Fruit fly (Drosophila melanogaster) whole organism, pupa: Measurements from ENCODE around the gene Hers.

Experiments used
- CG10348 ChIP-seq: fragments of 200-800 bp; sonication (Bioruptor generic); IDR thresholded peaks from 2 replicates; pipeline ENCODE4 v1.3.6; 2022; ENCODE audit warnings: missing biosample characterization, missing genetic modification characterization
- CG12605 ChIP-seq: fragments of 200-800 bp; sonication (Bioruptor generic); IDR thresholded peaks from 2 replicates; pipeline ENCODE4 v1.3.6; 2022; ENCODE audit warnings: missing biosample characterization, missing genetic modification characterization
- CG13204 ChIP-seq: fragments of 200-800 bp; sonication (Bioruptor generic); optimal IDR thresholded peaks from 2 replicates; lab custom pipeline; 2018; ENCODE audit warnings: missing biosample characterization, mild to moderate bottlenecking, missing genetic modification characterization, moderate library complexity
- CG14655 ChIP-seq: fragments of 200-800 bp; sonication (Bioruptor generic); optimal IDR thresholded peaks from 3 replicates; lab custom pipeline; 2017; ENCODE audit warnings: mild to moderate bottlenecking, missing biosample characterization, missing genetic modification reagents, missing genetic modification characterization
- CG15710 ChIP-seq: fragments of 200-800 bp; sonication (Bioruptor generic); optimal IDR thresholded peaks from 2 replicates; lab custom pipeline; 2018; ENCODE audit warnings: missing biosample characterization, mild to moderate bottlenecking, missing genetic modification characterization, moderate library complexity
- CG17806 ChIP-seq: fragments of 200-800 bp; sonication (Bioruptor generic); optimal IDR thresholded peaks from 2 replicates; lab custom pipeline; 2018; ENCODE audit warnings: missing biosample characterization, mild to moderate bottlenecking, missing genetic modification characterization, moderate library complexity
- CG32121 ChIP-seq: fragments of 200-800 bp; sonication (Bioruptor generic); IDR thresholded peaks from 2 replicates; pipeline ENCODE4 v1.3.6; 2022; ENCODE audit warnings: missing biosample characterization, missing genetic modification characterization
- CG34367 ChIP-seq: fragments of 200-800 bp; sonication (Bioruptor generic); optimal IDR thresholded peaks from 2 replicates; lab custom pipeline; 2018; ENCODE audit warnings: missing biosample characterization, mild to moderate bottlenecking, missing genetic modification characterization
- CG4496 ChIP-seq: fragments of 200-800 bp; sonication (Bioruptor generic); IDR thresholded peaks from 3 replicates; pipeline ENCODE4 v1.3.6; 2022; ENCODE audit warnings: missing biosample characterization, missing genetic modification characterization
- CG8159 ChIP-seq: fragments of 200-800 bp; sonication (Bioruptor generic); optimal IDR thresholded peaks from 3 replicates; lab custom pipeline; 2018; ENCODE audit warnings: missing biosample characterization, mild to moderate bottlenecking, missing genetic modification characterization, moderate library complexity
- CG8301 ChIP-seq: fragments of 200-800 bp; sonication (Bioruptor generic); optimal IDR thresholded peaks from 2 replicates; lab custom pipeline; 2018; ENCODE audit warnings: missing biosample characterization, mild to moderate bottlenecking, missing genetic modification characterization
- CG9948 ChIP-seq: fragments of 200-800 bp; sonication (Bioruptor generic); optimal IDR thresholded peaks from 2 replicates; lab custom pipeline; 2018; ENCODE audit warnings: missing biosample characterization, mild to moderate bottlenecking, missing genetic modification characterization, moderate library complexity
- D1 ChIP-seq: fragments of 200-800 bp; sonication (Bioruptor generic); optimal IDR thresholded peaks from 2 replicates; lab custom pipeline; 2018; ENCODE audit warnings: missing biosample characterization, mild to moderate bottlenecking, missing genetic modification characterization, moderate library complexity
- EcR ChIP-seq: fragments of 200-800 bp; sonication (Bioruptor generic); optimal IDR thresholded peaks from 3 replicates; lab custom pipeline; 2019; ENCODE audit warnings: missing biosample characterization, missing genetic modification characterization, mild to moderate bottlenecking, moderate library complexity, missing genetic modification reagents
- Ets98B ChIP-seq: fragments of 200-800 bp; sonication (Bioruptor generic); IDR thresholded peaks from 2 replicates; pipeline ENCODE4 v1.3.6; 2022; ENCODE audit warnings: missing biosample characterization, missing genetic modification characterization
- Pif1A ChIP-seq: fragments of 200-800 bp; sonication (Bioruptor generic); optimal IDR thresholded peaks from 3 replicates; lab custom pipeline; 2016; ENCODE audit warnings: missing biosample characterization, missing genetic modification characterization
- Pif1B ChIP-seq: fragments of 200-800 bp; sonication (Bioruptor generic); optimal IDR thresholded peaks from 3 replicates; lab custom pipeline; 2016; ENCODE audit warnings: missing biosample characterization, missing genetic modification characterization
- Snoo ChIP-seq: fragments of 200-800 bp; sonication (Bioruptor generic); optimal IDR thresholded peaks from 3 replicates; lab custom pipeline; 2017; ENCODE audit warnings: missing biosample characterization, mild to moderate bottlenecking, missing genetic modification characterization, inconsistent platforms
- fd96Ca ChIP-seq: fragments of 200-800 bp; sonication (Bioruptor generic); IDR thresholded peaks from 3 replicates; pipeline ENCODE4 v1.3.6; 2022; ENCODE audit warnings: missing biosample characterization, missing genetic modification characterization
- gl ChIP-seq: fragments of 200-800 bp; sonication (Bioruptor generic); optimal IDR thresholded peaks from 2 replicates; lab custom pipeline; 2018; ENCODE audit warnings: missing biosample characterization, mild to moderate bottlenecking, missing genetic modification characterization
- rn ChIP-seq: fragments of 200-800 bp; sonication (Bioruptor generic); IDR thresholded peaks from 2 replicates; pipeline ENCODE4 v1.3.6; 2022; ENCODE audit warnings: missing biosample characterization, missing genetic modification characterization

Gene Hers

dm6 chrX:19840341-19840740 is 25.6 kb upstream of the Hers start:
- TF ChIP-seq EcR (GFP tag; lab: Kevin White, UChicago) (peak; percentile 71), Pif1A (GFP tag; lab: Kevin White, UChicago) (no peak)

dm6 chrX:19842397-19843261 is 23.3 kb upstream of the Hers start:
- TF ChIP-seq Pif1B (GFP tag; lab: Kevin White, UChicago) (peak; percentile 20), D1 (no peak), CG17806 (peak; percentile 55), CG9948 (tag; lab: Kevin White, UChicago) (peak; percentile 53), EcR (GFP tag; lab: Kevin White, UChicago) (peak; percentile 46), gl (tag; lab: Kevin White, UChicago) (no peak), Ets98B (GFP tag; lab: Robert Waterston, UW) (no peak), CG12605 (no peak), rn (GFP tag; lab: Robert Waterston, UW) (no peak), CG13204 (GFP tag; lab: Kevin White, UChicago) (peak; percentile 22), CG8301 (tag; lab: Kevin White, UChicago) (no peak), CG15710 (peak; percentile 60), CG34367 (tag; lab: Kevin White, UChicago) (peak; percentile 28), CG14655 (GFP tag; lab: Kevin White, UChicago) (peak; percentile 26), CG8159 (tag; lab: Kevin White, UChicago) (peak; percentile 73), Pif1A (GFP tag; lab: Kevin White, UChicago) (peak; percentile 49), CG4496 (GFP tag; lab: Robert Waterston, UW) (no peak), fd96Ca (GFP tag; lab: Robert Waterston, UW) (no peak), CG10348 (no peak), CG32121 (no peak), Snoo (peak; percentile 11)

- no peak for TF ChIP-seq D1
- TF ChIP-seq Pif1A (GFP tag; lab: Kevin White, UChicago): no peak
- TF ChIP-seq EcR (GFP tag; lab: Kevin White, UChicago): no peak
- no peak for TF ChIP-seq CG15710
- TF ChIP-seq Snoo: no peak
- no peak for TF ChIP-seq Pif1B (GFP tag; lab: Kevin White, UChicago)
- no peak for TF ChIP-seq CG8159 (tag; lab: Kevin White, UChicago)
- TF ChIP-seq Ets98B (GFP tag; lab: Robert Waterston, UW): no peak
- no peak for TF ChIP-seq CG4496 (GFP tag; lab: Robert Waterston, UW)
- TF ChIP-seq CG13204 (GFP tag; lab: Kevin White, UChicago): no peak
- no peak for TF ChIP-seq fd96Ca (GFP tag; lab: Robert Waterston, UW)
- TF ChIP-seq gl (tag; lab: Kevin White, UChicago): no peak
- no peak for TF ChIP-seq CG10348
- TF ChIP-seq CG12605: no peak
- TF ChIP-seq, all 21 proteins: peak for 0
Measured at dm6 chrX:19844010-19844766, 21.8 kb upstream of the Hers start.

dm6 chrX:19845557-19846072 is 20.3 kb upstream of the Hers start:
- no peak for TF ChIP-seq CG14655 (GFP tag; lab: Kevin White, UChicago)
- no peak for TF ChIP-seq CG10348
- no peak for TF ChIP-seq rn (GFP tag; lab: Robert Waterston, UW)
- no peak for TF ChIP-seq CG15710
- no peak for TF ChIP-seq CG8301 (tag; lab: Kevin White, UChicago)
- TF ChIP-seq fd96Ca (GFP tag; lab: Robert Waterston, UW): no peak
- TF ChIP-seq Pif1B (GFP tag; lab: Kevin White, UChicago): no peak
- no peak for TF ChIP-seq EcR (GFP tag; lab: Kevin White, UChicago)
- no peak for TF ChIP-seq CG32121
- no peak for TF ChIP-seq D1
- TF ChIP-seq Pif1A (GFP tag; lab: Kevin White, UChicago): no peak
- no peak for TF ChIP-seq CG4496 (GFP tag; lab: Robert Waterston, UW)
- TF ChIP-seq CG12605: no peak
- no peak for TF ChIP-seq gl (tag; lab: Kevin White, UChicago)
- TF ChIP-seq CG17806: no peak

dm6 chrX:19846701-19847383 is 19.1 kb upstream of the Hers start:
- TF ChIP-seq CG15710 (peak; percentile 95), Snoo (peak; percentile 90), CG12605 (peak; percentile 89), fd96Ca (GFP tag; lab: Robert Waterston, UW) (peak; percentile 98), CG32121 (peak; percentile 98), CG10348 (peak; percentile 95), gl (tag; lab: Kevin White, UChicago) (peak; percentile 80), D1 (peak; percentile 31), CG13204 (GFP tag; lab: Kevin White, UChicago) (peak; percentile 89), CG9948 (tag; lab: Kevin White, UChicago) (peak; percentile 92), CG14655 (GFP tag; lab: Kevin White, UChicago) (peak; percentile 94), Pif1A (GFP tag; lab: Kevin White, UChicago) (peak; percentile 97), Pif1B (GFP tag; lab: Kevin White, UChicago) (peak; percentile 91), EcR (GFP tag; lab: Kevin White, UChicago) (no peak), CG34367 (tag; lab: Kevin White, UChicago) (peak; percentile 88), CG4496 (GFP tag; lab: Robert Waterston, UW) (peak; percentile 98), CG17806 (peak; percentile 91), Ets98B (GFP tag; lab: Robert Waterston, UW) (peak; percentile 96), rn (GFP tag; lab: Robert Waterston, UW) (peak; percentile 94), CG8159 (tag; lab: Kevin White, UChicago) (peak; percentile 92), CG8301 (tag; lab: Kevin White, UChicago) (peak; percentile 93)
- TF ChIP-seq, all 21 proteins: peak for 20
